Fruit fly (Drosophila melanogaster) whole organism, embryonic: ENCODE measurements around the gene Art4.

Source experiments
- CG8478 ChIP-seq: fragments of >200 bp; optimal IDR thresholded peaks from 2 replicates; lab custom pipeline; 2018
- CkIIα-i1 ChIP-seq: fragments of 200-800 bp; sonication (Bioruptor generic); IDR thresholded peaks from 2 replicates; pipeline ENCODE4 v1.3.6; 2022; ENCODE audit warnings: missing biosample characterization, missing genetic modification characterization

- TF ChIP-seq CkIIα-i1 (no peak), CG8478 (lab: Kevin White, UChicago) (no peak)
Measured at dm6 chr3R:9963179-9963905, 22.5 kb downstream of the Art4 start.
